Worm (Caenorhabditis elegans) whole organism, midembryonic: ENCODE results near the gene Y57G7A.2.

ENCODE experiments used
- cog-1 ChIP-seq: sonication (generic microtip); optimal IDR thresholded peaks from 2 replicates; lab custom pipeline; 2016; ENCODE audit warnings: missing genetic modification characterization, missing compliant biosample characterization
- ztf-23 ChIP-seq: fragments of 200-800 bp; sonication (Bioruptor generic); IDR thresholded peaks from 2 replicates; pipeline ENCODE4 v1.3.6; 2022; ENCODE audit warnings: missing genetic modification reagents, missing genetic modification characterization, missing compliant biosample characterization
- ztf-29 ChIP-seq: fragments of 200-800 bp; sonication (Bioruptor generic); IDR thresholded peaks from 2 replicates; pipeline ENCODE4 v1.3.6; 2022; ENCODE audit warnings: missing genetic modification reagents, missing genetic modification characterization, missing compliant biosample characterization

DNA sequence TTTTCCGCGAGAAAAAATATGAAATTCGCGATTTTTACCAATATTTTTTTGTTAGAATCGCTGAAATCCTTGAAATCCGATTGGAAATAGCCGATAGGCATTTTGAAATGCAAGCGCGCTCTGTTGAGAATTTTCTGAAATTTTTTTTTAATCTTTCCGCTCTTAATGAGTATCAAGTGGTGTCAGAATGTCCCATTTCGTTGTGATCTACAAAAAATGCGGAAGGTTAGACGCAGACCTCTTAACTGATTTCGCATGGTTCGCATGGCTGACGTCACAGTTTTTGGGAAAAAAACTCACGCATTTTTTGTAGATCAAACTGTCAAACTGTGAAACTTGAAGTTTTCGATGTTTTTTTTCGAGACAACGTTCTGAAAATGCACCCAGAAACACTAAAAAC is 24.1 kb upstream of the Y57G7A.2 start, which contains the start of gene srw-66:
- no peak for TF ChIP-seq cog-1
- TF ChIP-seq ztf-29: no peak
- TF ChIP-seq ztf-23: no peak
